Worm (Caenorhabditis elegans) whole organism, late embryonic: Measurements from ENCODE around the gene sdpn-1.

Experiments used
- ahr-1 ChIP-seq: sonication (generic microtip); optimal IDR thresholded peaks from 2 replicates; lab custom pipeline; 2016; ENCODE audit warnings: missing genetic modification characterization, missing compliant biosample characterization
- ama-1 ChIP-seq: fragments of 150-350 bp; optimal IDR thresholded peaks from 2 replicates; lab custom pipeline; 2014
- dve-1 ChIP-seq: sonication (generic microtip); optimal IDR thresholded peaks from 2 replicates; lab custom pipeline; 2017; ENCODE audit warnings: antibody characterized with exemption, mild to moderate bottlenecking, missing genetic modification characterization, missing compliant biosample characterization
- elt-2 ChIP-seq: sonication (generic microtip); optimal IDR thresholded peaks from 2 replicates; lab custom pipeline; 2016; ENCODE audit warnings: missing genetic modification reagents, missing genetic modification characterization, missing compliant biosample characterization
- hlh-13 ChIP-seq: fragments of 200-800 bp; sonication (Bioruptor generic); optimal IDR thresholded peaks from 2 replicates; lab custom pipeline; 2018; ENCODE audit warnings: mild to moderate bottlenecking, missing genetic modification characterization, missing compliant biosample characterization
- hlh-15 ChIP-seq: sonication (generic microtip); optimal IDR thresholded peaks from 2 replicates; lab custom pipeline; 2016; ENCODE audit warnings: missing genetic modification characterization, missing compliant biosample characterization
- lin-11 ChIP-seq: fragments of 200-800 bp; sonication (Bioruptor generic); optimal IDR thresholded peaks from 2 replicates; lab custom pipeline; 2018; ENCODE audit warnings: mild to moderate bottlenecking, missing genetic modification characterization, missing compliant biosample characterization
- mec-3 ChIP-seq: sonication (generic microtip); optimal IDR thresholded peaks from 2 replicates; lab custom pipeline; 2016; ENCODE audit warnings: borderline replicate concordance, missing genetic modification characterization, missing compliant biosample characterization
- nhr-11 ChIP-seq: fragments of 150-350 bp; optimal IDR thresholded peaks from 2 replicates; lab custom pipeline; 2014; ENCODE audit warnings: missing biosample characterization, missing genetic modification characterization
- odd-2 ChIP-seq: sonication (generic microtip); optimal IDR thresholded peaks from 2 replicates; lab custom pipeline; 2017; ENCODE audit warnings: antibody characterized with exemption, mild to moderate bottlenecking, missing genetic modification characterization, missing compliant biosample characterization
- pha-4 ChIP-seq: fragments of 150-350 bp; optimal IDR thresholded peaks from 2 replicates; lab custom pipeline; 2018; ENCODE audit warnings: missing biosample characterization, missing genetic modification reagents, missing genetic modification characterization
- tbx-2 ChIP-seq: sonication (generic microtip); optimal IDR thresholded peaks from 2 replicates; lab custom pipeline; 2016; ENCODE audit warnings: missing genetic modification characterization, missing compliant biosample characterization

DNA sequence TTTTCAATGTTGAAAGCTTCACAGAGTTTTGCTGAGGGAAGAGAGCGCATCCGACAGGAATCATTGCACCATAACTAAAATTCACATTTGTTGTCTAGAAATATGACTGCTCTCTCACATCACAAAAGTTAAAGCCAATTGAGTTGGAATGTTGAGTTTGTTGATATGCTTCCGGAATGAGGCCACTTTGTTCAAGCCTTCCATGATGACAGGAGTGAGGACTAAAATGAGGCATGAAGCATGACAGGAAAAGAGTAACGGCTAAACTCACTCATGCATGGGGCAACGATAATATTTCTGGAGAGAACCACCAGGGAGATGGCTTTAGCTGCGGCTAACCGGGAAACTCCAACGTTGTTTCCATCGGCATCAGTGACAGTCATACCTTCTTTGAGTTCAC, 41.6 kb downstream of the sdpn-1 start:
- TF ChIP-seq ahr-1 (tag; lab: Kevin White, UChicago) (no peak), hlh-13 (GFP tag; lab: Kevin White, UChicago) (no peak), pha-4 (no peak), nhr-11 (no peak), ama-1 (lab: Kevin White, UChicago) (no peak), odd-2 (tag; lab: Kevin White, UChicago) (no peak), mec-3 (tag; lab: Kevin White, UChicago) (no peak), elt-2 (no peak), tbx-2 (no peak), hlh-15 (tag; lab: Kevin White, UChicago) (no peak), dve-1 (no peak), lin-11 (tag; lab: Kevin White, UChicago) (no peak)
